Worm (Caenorhabditis elegans) whole organism, young adult: Measurements from ENCODE around the gene egl-1.

Experiments used
- B0019.2 ChIP-seq: fragments of 200-800 bp; sonication (Bioruptor generic); conservative IDR thresholded peaks from 2 replicates; pipeline ENCODE4 v1.3.6; 2022; ENCODE audit warnings: missing genetic modification reagents, missing genetic modification characterization, missing compliant biosample characterization
- B0035.1 ChIP-seq: sonication (generic microtip); optimal IDR thresholded peaks from 2 replicates; lab custom pipeline; 2016; ENCODE audit warnings: missing genetic modification characterization, mild to moderate bottlenecking, missing compliant biosample characterization, missing genotype, missing genetic modification reagents
- B0261.1 ChIP-seq: sonication (generic microtip); optimal IDR thresholded peaks from 2 replicates; lab custom pipeline; 2016; ENCODE audit warnings: mild to moderate bottlenecking, missing genetic modification characterization, moderate library complexity, missing compliant biosample characterization
- C06A6.2 ChIP-seq: fragments of 200-800 bp; sonication (Bioruptor generic); conservative IDR thresholded peaks from 2 replicates; pipeline ENCODE4 v1.3.6; 2022; ENCODE audit warnings: missing genetic modification characterization, missing compliant biosample characterization
- D2030.7 ChIP-seq: fragments of 200-800 bp; sonication (Bioruptor generic); IDR thresholded peaks from 2 replicates; pipeline ENCODE4 v1.3.6; 2022; ENCODE audit warnings: missing genetic modification reagents, missing genetic modification characterization, missing compliant biosample characterization
- F39B2.1 ChIP-seq: fragments of 200-800 bp; sonication (Bioruptor generic); IDR thresholded peaks from 2 replicates; pipeline ENCODE4 v1.3.6; 2022; ENCODE audit warnings: missing genetic modification reagents, missing genetic modification characterization, missing compliant biosample characterization
- F55B11.4 ChIP-seq: sonication (generic microtip); optimal IDR thresholded peaks from 2 replicates; lab custom pipeline; 2016; ENCODE audit warnings: missing compliant biosample characterization, missing genetic modification characterization, borderline replicate concordance; ENCODE audit not compliant: insufficient read depth
- K11D2.4 ChIP-seq: fragments of 200-800 bp; sonication (Bioruptor generic); IDR thresholded peaks from 2 replicates; pipeline ENCODE4 v1.3.6; 2022; ENCODE audit warnings: missing genetic modification reagents, missing genetic modification characterization, missing compliant biosample characterization
- T26A5.8 ChIP-seq: sonication (generic microtip); optimal IDR thresholded peaks from 2 replicates; lab custom pipeline; 2016; ENCODE audit warnings: missing genetic modification characterization, missing compliant biosample characterization
- Y53G8AR.9 ChIP-seq: fragments of 200-800 bp; sonication (Bioruptor generic); conservative IDR thresholded peaks from 2 replicates; pipeline ENCODE4 v1.3.6; 2022; ENCODE audit warnings: missing genetic modification reagents, missing genetic modification characterization, missing compliant biosample characterization
- Y56A3A.18 ChIP-seq: fragments of 200-800 bp; sonication (Bioruptor generic); IDR thresholded peaks from 2 replicates; pipeline ENCODE4 v1.3.6; 2022; ENCODE audit warnings: missing genetic modification reagents, missing genetic modification characterization, missing compliant biosample characterization
- akir-1 ChIP-seq: fragments of 200-800 bp; sonication (Bioruptor generic); optimal IDR thresholded peaks from 2 replicates; lab custom pipeline; 2018; ENCODE audit warnings: mild to moderate bottlenecking, missing genetic modification characterization, moderate library complexity, missing compliant biosample characterization
- ama-1 ChIP-seq, 3 experiments: fragments of 150-350 bp in 1 of 3; sonication (generic microtip) in 2 of 3; optimal IDR thresholded peaks; 2 replicates each; lab custom pipeline; 2014 to 2018; ENCODE audit warnings: missing biosample characterization in 2 of 3, missing genetic modification characterization in 2 of 3, missing genetic modification reagents in 2 of 3
- cebp-2 ChIP-seq: fragments of 200-800 bp; sonication (Bioruptor generic); IDR thresholded peaks from 2 replicates; pipeline ENCODE4 v1.3.6; 2022; ENCODE audit warnings: missing genetic modification characterization, missing compliant biosample characterization
- ceh-27 ChIP-seq: fragments of 200-800 bp; sonication (Bioruptor generic); optimal IDR thresholded peaks from 2 replicates; lab custom pipeline; 2018; ENCODE audit warnings: mild to moderate bottlenecking, missing genetic modification characterization, moderate library complexity, missing compliant biosample characterization
- ceh-58 ChIP-seq: fragments of 200-800 bp; sonication (Bioruptor generic); IDR thresholded peaks from 2 replicates; pipeline ENCODE4 v1.3.6; 2022; ENCODE audit warnings: missing genetic modification characterization, missing compliant biosample characterization
- ceh-79 ChIP-seq: sonication (generic microtip); optimal IDR thresholded peaks from 2 replicates; lab custom pipeline; 2017; ENCODE audit warnings: mild to moderate bottlenecking, missing genetic modification characterization, missing compliant biosample characterization
- chd-7 ChIP-seq: sonication (generic microtip); optimal IDR thresholded peaks from 2 replicates; lab custom pipeline; 2016; ENCODE audit warnings: mild to moderate bottlenecking, missing genetic modification characterization, moderate library complexity, missing compliant biosample characterization
- die-1 ChIP-seq: sonication (generic microtip); optimal IDR thresholded peaks from 2 replicates; lab custom pipeline; 2016; ENCODE audit warnings: missing genotype, mild to moderate bottlenecking, missing genetic modification characterization, missing compliant biosample characterization
- efl-1 ChIP-seq: fragments of 150-350 bp; optimal IDR thresholded peaks from 2 replicates; lab custom pipeline; 2014; ENCODE audit warnings: missing biosample characterization, missing genetic modification reagents, missing genetic modification characterization
- egl-44 ChIP-seq: fragments of 200-800 bp; sonication (Bioruptor generic); IDR thresholded peaks from 2 replicates; pipeline ENCODE4 v1.3.6; 2022; ENCODE audit warnings: missing genetic modification reagents, missing genetic modification characterization, missing compliant biosample characterization
- ets-4 ChIP-seq: fragments of 200-800 bp; sonication (Bioruptor generic); optimal IDR thresholded peaks from 2 replicates; lab custom pipeline; 2018; ENCODE audit warnings: mild to moderate bottlenecking, missing genetic modification characterization, missing compliant biosample characterization
- him-1 ChIP-seq: sonication (generic microtip); optimal IDR thresholded peaks from 2 replicates; lab custom pipeline; 2016; ENCODE audit warnings: missing genotype, missing genetic modification reagents, missing genetic modification characterization, missing compliant biosample characterization
- hlh-26 ChIP-seq: fragments of 200-800 bp; sonication (Bioruptor generic); conservative IDR thresholded peaks from 2 replicates; pipeline ENCODE4 v1.3.6; 2022; ENCODE audit warnings: missing genetic modification reagents, missing genetic modification characterization, missing compliant biosample characterization
- hmg-1.2 ChIP-seq: fragments of 200-800 bp; sonication (Bioruptor generic); IDR thresholded peaks from 2 replicates; pipeline ENCODE4 v1.3.6; 2022; ENCODE audit warnings: missing genetic modification reagents, missing genetic modification characterization, missing compliant biosample characterization
- lag-1 ChIP-seq: fragments of 200-800 bp; sonication (Bioruptor generic); IDR thresholded peaks from 2 replicates; pipeline ENCODE4 v1.3.6; 2022; ENCODE audit warnings: missing genetic modification reagents, missing genetic modification characterization, missing compliant biosample characterization
- let-526 ChIP-seq: fragments of 200-800 bp; sonication (Bioruptor generic); IDR thresholded peaks from 2 replicates; pipeline ENCODE4 v1.3.6; 2022; ENCODE audit warnings: missing genetic modification reagents, missing genetic modification characterization, missing compliant biosample characterization
- lin-26 ChIP-seq: fragments of 200-800 bp; sonication (Bioruptor generic); IDR thresholded peaks from 2 replicates; pipeline ENCODE4 v1.3.6; 2022; ENCODE audit warnings: missing genetic modification reagents, missing genetic modification characterization, missing compliant biosample characterization
- lin-35 ChIP-seq, 3 experiments: fragments of 150-350 bp in 2 of 3; sonication (generic microtip) in 1 of 3; optimal IDR thresholded peaks; 2 replicates each; lab custom pipeline; 2014 to 2018; ENCODE audit warnings: missing biosample characterization in 3 of 3, missing genetic modification characterization in 3 of 3, missing genetic modification reagents in 3 of 3
- lin-40 ChIP-seq: sonication (generic microtip); optimal IDR thresholded peaks from 2 replicates; lab custom pipeline; 2016; ENCODE audit warnings: missing genetic modification characterization, mild to moderate bottlenecking, missing compliant biosample characterization, missing genotype, missing genetic modification reagents
- lsl-1 ChIP-seq: fragments of 200-800 bp; sonication (Bioruptor generic); optimal IDR thresholded peaks from 2 replicates; lab custom pipeline; 2018; ENCODE audit warnings: mild to moderate bottlenecking, missing genetic modification characterization, moderate library complexity, missing compliant biosample characterization
- madf-6 ChIP-seq: fragments of 200-800 bp; sonication (Bioruptor generic); IDR thresholded peaks from 2 replicates; pipeline ENCODE4 v1.3.6; 2022; ENCODE audit warnings: missing genetic modification reagents, missing genetic modification characterization, missing compliant biosample characterization
- madf-8 ChIP-seq: fragments of 200-800 bp; sonication (Bioruptor generic); conservative IDR thresholded peaks from 2 replicates; pipeline ENCODE4 v1.3.6; 2022; ENCODE audit warnings: missing genetic modification reagents, missing genetic modification characterization, missing compliant biosample characterization
- mcd-1 ChIP-seq: fragments of 200-800 bp; sonication (Bioruptor generic); IDR thresholded peaks from 2 replicates; pipeline ENCODE4 v1.3.6; 2022; ENCODE audit warnings: missing genetic modification reagents, missing genetic modification characterization, missing compliant biosample characterization
- mes-4 ChIP-seq: sonication (generic microtip); optimal IDR thresholded peaks from 2 replicates; lab custom pipeline; 2016; ENCODE audit warnings: missing genotype, missing genetic modification characterization, missing compliant biosample characterization
- mxl-1 ChIP-seq: sonication (generic microtip); optimal IDR thresholded peaks from 2 replicates; lab custom pipeline; 2016; ENCODE audit warnings: missing genetic modification characterization, missing compliant biosample characterization
- nfya-1 ChIP-seq: sonication (generic microtip); optimal IDR thresholded peaks from 2 replicates; lab custom pipeline; 2017; ENCODE audit warnings: antibody characterized with exemption, missing compliant biosample characterization, missing genetic modification characterization, borderline replicate concordance; ENCODE audit not compliant: insufficient read depth
- nfya-2 ChIP-seq: fragments of 200-800 bp; sonication (Bioruptor generic); IDR thresholded peaks from 2 replicates; pipeline ENCODE4 v1.3.6; 2022; ENCODE audit warnings: missing genetic modification reagents, missing genetic modification characterization, missing compliant biosample characterization
- pbrm-1 ChIP-seq: fragments of 200-800 bp; sonication (Bioruptor generic); IDR thresholded peaks from 2 replicates; pipeline ENCODE4 v1.3.6; 2022; ENCODE audit warnings: missing genetic modification reagents, missing genetic modification characterization, missing compliant biosample characterization
- pha-4 ChIP-seq: fragments of 150-350 bp; sonication (generic microtip); optimal IDR thresholded peaks from 2 replicates; lab custom pipeline; 2014; ENCODE audit warnings: missing biosample characterization, missing genetic modification reagents, missing genetic modification characterization
- rcor-1 ChIP-seq: fragments of 200-800 bp; sonication (Bioruptor generic); IDR thresholded peaks from 2 replicates; pipeline ENCODE4 v1.3.6; 2022; ENCODE audit warnings: missing genetic modification reagents, missing genetic modification characterization, missing compliant biosample characterization
- snpc-3.4 ChIP-seq: sonication (generic microtip); optimal IDR thresholded peaks from 2 replicates; lab custom pipeline; 2017; ENCODE audit warnings: missing genetic modification characterization, mild to moderate bottlenecking, missing compliant biosample characterization, antibody characterized with exemption, moderate library complexity, missing genotype, missing genetic modification reagents
- somi-1 ChIP-seq: fragments of 200-800 bp; sonication (Bioruptor generic); optimal IDR thresholded peaks from 2 replicates; lab custom pipeline; 2018; ENCODE audit warnings: mild to moderate bottlenecking, missing genetic modification characterization, missing compliant biosample characterization
- tbx-9 ChIP-seq: sonication (generic microtip); optimal IDR thresholded peaks from 2 replicates; lab custom pipeline; 2016; ENCODE audit warnings: borderline replicate concordance, missing genetic modification characterization, inconsistent platforms, missing compliant biosample characterization
- unc-130 ChIP-seq: sonication (generic microtip); optimal IDR thresholded peaks from 2 replicates; lab custom pipeline; 2016; ENCODE audit warnings: missing genetic modification reagents, missing genetic modification characterization, missing compliant biosample characterization
- unc-62 ChIP-seq: fragments of 150-350 bp; optimal IDR thresholded peaks from 2 replicates; lab custom pipeline; 2014; ENCODE audit warnings: missing biosample characterization, missing genetic modification reagents, missing genetic modification characterization
- ztf-25 ChIP-seq: fragments of 200-800 bp; sonication (Bioruptor generic); IDR thresholded peaks from 2 replicates; pipeline ENCODE4 v1.3.6; 2022; ENCODE audit warnings: missing genetic modification reagents, missing genetic modification characterization, missing compliant biosample characterization
- ztf-28 ChIP-seq: fragments of 200-800 bp; sonication (Bioruptor generic); IDR thresholded peaks from 2 replicates; pipeline ENCODE4 v1.3.6; 2022; ENCODE audit warnings: missing genetic modification reagents, missing genetic modification characterization, missing compliant biosample characterization
- ztf-3 ChIP-seq: fragments of 200-800 bp; sonication (Bioruptor generic); optimal IDR thresholded peaks from 2 replicates; lab custom pipeline; 2018; ENCODE audit warnings: mild to moderate bottlenecking, missing genetic modification characterization, missing compliant biosample characterization

egl-1 gene

ce11 chrV:14457070-14457469 is 24.9 kb upstream of the egl-1 start, which contains the start of gene coh-3:
Gene coh-3, plus strand, starts transcription at chrV:14457422.
- TF ChIP-seq rcor-1 (peak; percentile 76), F39B2.1 (GFP tag; lab: Robert Waterston, UW) (no peak), Y56A3A.18 (GFP tag; lab: Robert Waterston, UW) (no peak), pha-4 (tag; lab: Kevin White, UChicago) (no peak), K11D2.4 (GFP tag; lab: Robert Waterston, UW) (no peak), snpc-3.4 (tag; lab: Kevin White, UChicago) (peak; percentile 95), ama-1 (optimal IDR thresholded peaks at IDR 0.05; lab: Kevin White, UChicago) (no peak), ama-1 (GFP tag; optimal IDR thresholded peaks at IDR 0.05; lab: Kevin White, UChicago) (no peak), B0035.1 (no peak), akir-1 (GFP tag; lab: Kevin White, UChicago) (no peak), unc-62 (GFP tag; lab: Kevin White, UChicago) (no peak), madf-8 (peak; percentile 96), T26A5.8 (tag; lab: Kevin White, UChicago) (no peak), lag-1 (GFP tag; lab: Robert Waterston, UW) (no peak), chd-7 (tag; lab: Kevin White, UChicago) (no peak), madf-6 (GFP tag; lab: Robert Waterston, UW) (peak; percentile 99), lin-26 (GFP tag; lab: Robert Waterston, UW) (no peak), lsl-1 (GFP tag; lab: Kevin White, UChicago) (peak; percentile 99), tbx-9 (tag; lab: Kevin White, UChicago) (no peak), C06A6.2 (GFP tag; lab: Robert Waterston, UW) (no peak), cebp-2 (no peak), nfya-1 (tag; lab: Kevin White, UChicago) (no peak), egl-44 (GFP tag; lab: Robert Waterston, UW) (no peak), ceh-79 (tag; lab: Kevin White, UChicago) (no peak), ets-4 (GFP tag; lab: Kevin White, UChicago) (no peak), lin-35 (GFP tag; optimal IDR thresholded peaks at IDR 0.05; lab: Kevin White, UChicago) (peak in 1 of 3 experiments; percentile 30), Y53G8AR.9 (GFP tag; lab: Robert Waterston, UW) (peak; percentile 81), pbrm-1 (GFP tag; lab: Robert Waterston, UW) (peak; percentile 74), him-1 (tag; lab: Kevin White, UChicago) (peak; percentile 53), nfya-2 (GFP tag; lab: Robert Waterston, UW) (no peak), mxl-1 (tag; lab: Kevin White, UChicago) (no peak), ztf-25 (GFP tag; lab: Robert Waterston, UW) (no peak), let-526 (GFP tag; lab: Robert Waterston, UW) (no peak), lin-40 (tag; lab: Kevin White, UChicago) (no peak), die-1 (tag; lab: Kevin White, UChicago) (no peak), F55B11.4 (no peak), ztf-28 (GFP tag; lab: Robert Waterston, UW) (peak; percentile 53; the same call in 1 of the 2 replicates), mcd-1 (GFP tag; lab: Robert Waterston, UW) (peak; percentile 63), hmg-1.2 (GFP tag; lab: Robert Waterston, UW) (peak; percentile 49; the same call in 1 of the 2 replicates), D2030.7 (GFP tag; lab: Robert Waterston, UW) (peak; percentile 95), mes-4 (tag; lab: Kevin White, UChicago) (no peak), ceh-58 (GFP tag; lab: Robert Waterston, UW) (no peak), ztf-3 (no peak), somi-1 (GFP tag; lab: Kevin White, UChicago) (no peak), unc-130 (GFP tag; lab: Kevin White, UChicago) (peak; percentile 59), ceh-27 (GFP tag; lab: Kevin White, UChicago) (no peak), B0019.2 (peak; percentile 33; the same call in 1 of the 2 replicates), hlh-26 (GFP tag; lab: Robert Waterston, UW) (no peak), B0261.1 (tag; lab: Kevin White, UChicago) (no peak), efl-1 (GFP tag; lab: Kevin White, UChicago) (peak; percentile 96)
